Worm (Caenorhabditis elegans): Measurements from ENCODE around the gene glr-8.

glr-8 gene

DNA sequence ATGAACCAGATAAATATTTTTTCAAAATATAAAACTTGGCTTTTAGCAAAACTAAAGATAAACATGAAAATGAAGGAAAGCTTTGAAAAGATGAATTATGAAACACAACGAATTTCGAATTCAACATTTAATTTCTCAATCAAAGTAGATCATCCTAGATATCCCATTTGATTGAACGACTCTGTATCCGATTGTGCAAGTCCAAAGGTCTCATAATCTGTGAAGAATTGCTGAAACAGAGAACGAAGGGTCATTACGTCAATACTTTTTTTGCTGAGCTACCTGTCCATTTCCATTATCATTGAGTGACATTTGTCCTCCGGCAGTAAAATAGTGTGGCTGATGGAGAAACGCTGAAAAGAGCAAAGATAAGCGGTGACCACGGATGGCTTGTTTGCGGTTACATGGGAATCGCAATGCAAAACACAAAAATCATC lies 16.9 kb downstream of the glr-8 start:
- TF ChIP-seq gmeb-1 (tag; optimal IDR thresholded peaks at IDR 0.05): peak; percentile 41
- TF ChIP-seq F13H6.1 (tag; optimal IDR thresholded peaks at IDR 0.05): peak; percentile 49
- TF ChIP-seq nhr-25 (tag; optimal IDR thresholded peaks at IDR 0.05): no peak
- no peak for TF ChIP-seq zag-1 (tag; optimal IDR thresholded peaks at IDR 0.05)
- no peak for TF ChIP-seq peb-1 (tag; optimal IDR thresholded peaks at IDR 0.05)
- no peak for TF ChIP-seq elt-1 (tag; optimal IDR thresholded peaks at IDR 0.05)
- TF ChIP-seq nhr-21 (tag; optimal IDR thresholded peaks at IDR 0.05): no peak
- no peak for TF ChIP-seq ztf-1 (GFP tag; conservative IDR thresholded peaks at IDR 0.05)
- no peak for TF ChIP-seq nhr-77 (tag; optimal IDR thresholded peaks at IDR 0.05)
- TF ChIP-seq fos-1 (tag; optimal IDR thresholded peaks at IDR 0.05): peak; percentile 37
- TF ChIP-seq lin-39 (tag; optimal IDR thresholded peaks at IDR 0.05): no peak
- no peak for TF ChIP-seq lin-11 (tag; optimal IDR thresholded peaks at IDR 0.05)
- peak; percentile 30 for TF ChIP-seq sma-9 (GFP tag; optimal IDR thresholded peaks at IDR 0.05)
- TF ChIP-seq sma-9 (tag; optimal IDR thresholded peaks at IDR 0.05): no peak
- no peak for TF ChIP-seq R02D3.7 (tag; optimal IDR thresholded peaks at IDR 0.05)
- TF ChIP-seq crh-2 (tag; optimal IDR thresholded peaks at IDR 0.05): peak; percentile 22

DNA sequence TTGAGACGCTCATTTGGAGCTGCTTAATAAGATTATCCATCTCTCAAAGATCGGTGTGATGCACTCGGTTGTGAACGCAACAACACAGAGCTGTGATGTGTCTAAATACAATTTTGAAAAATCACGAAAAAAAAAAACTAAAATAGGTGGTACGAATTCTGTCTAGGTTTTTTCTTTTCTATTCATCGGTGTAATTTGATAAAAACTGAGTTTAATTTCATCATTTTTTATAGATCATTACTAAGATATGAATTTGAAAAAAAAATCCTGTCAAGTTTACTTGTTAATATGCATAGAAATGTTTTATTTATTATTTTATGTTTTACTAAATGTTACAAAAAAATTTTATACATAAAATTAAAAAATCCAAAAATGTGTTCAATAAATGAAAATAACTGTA lies 24.3 kb downstream of the glr-8 start, which contains the start of gene ceh-60:
Gene ceh-60, minus strand, starts transcription at position 101 of the 400 bp plus-strand sequence.
- TF ChIP-seq lin-11 (tag; optimal IDR thresholded peaks at IDR 0.05): no peak

DNA sequence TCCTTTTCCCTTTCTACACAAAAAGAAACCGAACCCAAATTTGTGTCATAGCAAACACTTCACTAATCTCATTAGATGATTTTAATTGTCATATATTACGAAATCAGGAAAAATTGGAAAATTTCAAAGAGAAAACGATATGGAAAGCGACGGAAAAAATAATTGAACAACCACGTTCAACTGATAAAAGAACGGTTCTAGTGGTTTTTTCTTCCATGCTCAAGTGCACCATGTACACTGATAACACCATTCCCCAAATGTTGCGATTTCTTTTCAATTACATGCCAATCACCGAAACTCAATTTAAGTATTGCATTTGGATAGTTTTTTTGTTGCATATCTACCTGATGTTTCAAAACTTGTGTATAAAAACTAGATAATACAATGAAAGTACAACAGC lies 24.8 kb downstream of the glr-8 start:
- TF ChIP-seq F13H6.1 (tag; optimal IDR thresholded peaks at IDR 0.05): no peak
- peak; percentile 62 for TF ChIP-seq fos-1 (tag; optimal IDR thresholded peaks at IDR 0.05)

DNA sequence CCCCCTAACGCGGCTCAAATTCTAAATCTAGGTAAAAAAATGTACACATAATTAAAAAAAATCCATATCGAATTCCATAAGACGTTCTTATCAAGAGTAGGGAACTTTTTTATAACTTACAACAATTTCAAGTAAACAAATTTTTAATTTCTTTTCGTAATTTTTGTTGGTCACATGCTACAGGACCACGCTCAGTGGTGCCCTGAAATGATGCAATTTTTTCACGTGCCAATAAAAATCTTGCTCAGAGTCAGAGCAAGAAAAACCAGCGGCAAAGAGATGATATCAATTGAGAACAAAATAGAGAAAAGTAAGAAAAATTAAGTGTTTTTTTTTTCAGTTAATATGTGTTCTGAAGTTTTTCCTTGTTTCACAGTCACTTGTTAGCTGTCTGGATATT lies 26.1 kb downstream of the glr-8 start:
- TF ChIP-seq gmeb-1 (tag; optimal IDR thresholded peaks at IDR 0.05) (no peak), lsy-2 (tag; optimal IDR thresholded peaks at IDR 0.05) (peak in 1 of 2 experiments; percentile 16), ceh-16 (tag; optimal IDR thresholded peaks at IDR 0.05) (no peak), nhr-129 (tag; optimal IDR thresholded peaks at IDR 0.05) (peak; percentile 96), zag-1 (tag; optimal IDR thresholded peaks at IDR 0.05) (no peak), unc-39 (tag; optimal IDR thresholded peaks at IDR 0.05) (no peak), unc-55 (GFP tag; optimal IDR thresholded peaks at IDR 0.05) (no peak)

DNA sequence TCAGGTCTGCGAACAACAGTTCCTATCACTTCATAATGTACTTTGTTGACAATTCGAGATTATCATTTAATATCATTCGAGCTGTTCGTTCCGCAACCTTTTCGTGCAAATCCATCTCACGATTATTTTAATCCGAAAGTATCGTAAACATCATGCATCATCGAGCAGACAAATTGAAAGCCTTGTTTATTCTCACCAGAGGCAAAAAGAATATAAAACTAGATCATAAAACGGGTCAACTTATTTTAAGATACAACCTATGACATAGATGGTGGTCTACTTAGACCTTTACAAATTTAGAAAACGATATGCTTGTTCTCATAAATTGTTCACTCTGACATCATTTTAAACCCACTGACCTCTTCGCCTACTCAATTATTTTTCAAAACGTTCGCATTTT lies 27.3 kb downstream of the glr-8 start:
- TF ChIP-seq alr-1 (tag; optimal IDR thresholded peaks at IDR 0.05) (no peak), C34F6.9 (tag; optimal IDR thresholded peaks at IDR 0.05) (no peak), fos-1 (tag; optimal IDR thresholded peaks at IDR 0.05) (peak; percentile 1), nhr-77 (tag; optimal IDR thresholded peaks at IDR 0.05) (no peak), nhr-11 (tag; optimal IDR thresholded peaks at IDR 0.05) (no peak), lin-11 (tag; optimal IDR thresholded peaks at IDR 0.05) (no peak)

DNA sequence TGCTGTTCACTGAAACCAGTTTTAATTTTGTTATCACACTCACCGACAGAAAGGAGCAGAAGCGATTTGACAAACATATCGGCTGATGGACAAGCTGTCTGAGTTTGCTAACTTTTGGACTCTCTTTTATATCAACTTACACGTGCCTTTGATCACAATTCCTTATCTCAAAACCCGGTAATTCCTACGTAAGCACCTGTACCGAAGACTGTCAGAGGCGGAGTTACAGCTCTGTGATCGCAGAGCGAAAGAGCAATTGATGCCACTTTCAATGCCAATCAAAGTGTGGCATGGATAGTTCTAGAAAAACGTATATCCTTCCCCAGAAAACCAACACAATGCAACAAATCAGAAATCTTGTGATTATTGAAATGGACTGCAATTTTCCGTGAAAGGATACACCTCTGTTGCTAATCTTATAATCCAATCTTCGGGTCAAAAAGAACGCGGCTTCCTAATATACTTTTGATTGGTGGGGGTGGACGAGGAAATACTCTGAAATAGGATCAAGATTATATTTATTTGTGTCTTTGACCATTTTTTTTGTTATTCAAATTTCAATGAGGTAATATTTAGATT lies 31.0 kb downstream of the glr-8 start, which contains the start of gene ilys-5:
Gene ilys-5, minus strand, starts transcription at position 140 of the 579 bp plus-strand sequence.
- no peak for TF ChIP-seq mbf-1 (tag; optimal IDR thresholded peaks at IDR 0.05)
- TF ChIP-seq sma-9 (GFP tag; optimal IDR thresholded peaks at IDR 0.05): peak; percentile 68
- no peak for TF ChIP-seq sma-9 (tag; optimal IDR thresholded peaks at IDR 0.05)
- no peak for TF ChIP-seq C34F6.9 (tag; optimal IDR thresholded peaks at IDR 0.05)
- TF ChIP-seq zag-1 (tag; optimal IDR thresholded peaks at IDR 0.05): no peak
- no peak for TF ChIP-seq nhr-25 (tag; optimal IDR thresholded peaks at IDR 0.05)
- TF ChIP-seq sem-4 (tag; optimal IDR thresholded peaks at IDR 0.05): no peak
- peak; percentile 26 for TF ChIP-seq fos-1 (tag; optimal IDR thresholded peaks at IDR 0.05)
- no peak for TF ChIP-seq elt-1 (tag; optimal IDR thresholded peaks at IDR 0.05)
- TF ChIP-seq ztf-4 (tag; optimal IDR thresholded peaks at IDR 0.05): no peak
- no peak for TF ChIP-seq lin-39 (tag; optimal IDR thresholded peaks at IDR 0.05)

DNA sequence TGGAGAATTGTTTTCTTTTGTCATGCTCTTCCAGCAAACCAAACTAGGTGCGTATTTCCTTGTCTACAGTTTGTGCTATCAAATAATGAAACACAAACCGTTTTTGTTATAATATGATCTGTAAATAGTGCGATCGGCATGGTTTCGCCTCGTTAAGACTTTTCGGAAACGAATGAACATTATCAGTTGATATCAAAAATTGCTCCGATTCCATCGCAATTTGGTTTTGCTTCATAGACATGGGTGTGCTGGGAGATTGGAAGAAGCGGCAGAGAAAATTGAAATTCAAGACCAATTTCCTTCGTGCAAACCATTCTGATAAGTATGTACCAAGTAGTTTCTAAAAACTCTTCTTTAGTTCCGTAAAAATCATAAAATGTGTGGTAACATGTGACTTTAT lies 32.3 kb downstream of the glr-8 start:
- TF ChIP-seq fos-1 (tag; optimal IDR thresholded peaks at IDR 0.05) (peak; percentile 56), egl-27 (tag; optimal IDR thresholded peaks at IDR 0.05) (no peak), sma-9 (GFP tag; optimal IDR thresholded peaks at IDR 0.05) (peak; percentile 11), sma-9 (tag; optimal IDR thresholded peaks at IDR 0.05) (no peak), elt-1 (tag; optimal IDR thresholded peaks at IDR 0.05) (no peak)

All from whole organism, L2 larva.